Fruit fly (Drosophila melanogaster): Measurements from ENCODE around the gene Ho.

The Ho gene

DNA sequence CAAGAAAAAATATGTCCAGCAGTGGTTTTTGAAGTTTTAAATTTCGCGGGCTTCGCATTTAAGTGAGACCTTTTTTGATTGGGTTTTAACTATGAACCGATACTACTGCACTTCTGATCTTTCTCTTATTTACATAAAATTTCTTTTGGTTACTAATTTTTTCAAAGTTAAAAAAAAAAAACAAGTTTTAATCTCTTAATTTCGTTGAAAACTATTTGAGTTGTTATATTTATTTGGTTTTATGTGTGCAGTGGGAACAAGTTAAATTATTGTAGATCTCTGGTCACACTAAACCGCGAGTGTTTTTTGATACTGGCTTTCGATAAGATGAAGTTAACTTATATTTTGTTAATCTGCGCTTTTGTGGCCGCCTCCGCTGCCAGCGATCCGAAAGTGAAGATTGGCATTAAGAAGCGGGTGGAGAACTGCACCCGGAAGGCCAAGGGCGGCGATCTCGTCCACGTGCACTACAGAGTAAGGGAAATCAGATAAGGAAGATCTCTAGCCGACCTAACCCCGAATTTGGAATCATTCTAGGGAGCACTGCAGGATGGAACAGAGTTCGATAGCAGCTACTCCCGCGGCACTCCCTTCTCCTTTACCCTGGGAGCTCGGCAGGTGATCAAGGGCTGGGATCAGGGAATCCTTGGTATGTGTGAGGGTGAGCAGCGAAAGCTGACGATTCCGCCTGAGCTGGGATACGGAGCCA is 5.4 kb upstream of the Ho start, which contains the start of gene CG14715 (continued):
- TF ChIP-seq D19B (GFP tag; optimal IDR thresholded peaks at IDR 0.05) (no peak), Hsf (GFP tag; optimal IDR thresholded peaks at IDR 0.05) (peak; percentile 59), Meics (GFP tag; optimal IDR thresholded peaks at IDR 0.05) (peak; percentile 6), NC2β (GFP tag; optimal IDR thresholded peaks at IDR 0.05) (peak; percentile 47), Side (GFP tag; optimal IDR thresholded peaks at IDR 0.05) (peak; percentile 39), HLH4C (GFP tag; IDR thresholded peaks at IDR 0.05; ENCODE audit: partially characterized antibody) (no peak), CG2712 (tag; optimal IDR thresholded peaks at IDR 0.05) (peak; percentile 58), CG32767 (GFP tag; IDR thresholded peaks at IDR 0.05) (no peak), HLH54F (GFP tag; optimal IDR thresholded peaks at IDR 0.05) (peak; percentile 4), CG6654 (GFP tag; optimal IDR thresholded peaks at IDR 0.05) (no peak), cwo (GFP tag; optimal IDR thresholded peaks at IDR 0.05) (no peak), Sox100B (GFP tag; optimal IDR thresholded peaks at IDR 0.05) (no peak), gsb (GFP tag; IDR thresholded peaks at IDR 0.05) (no peak), Mes4 (GFP tag; optimal IDR thresholded peaks at IDR 0.05) (peak; percentile 13), Asciz (GFP tag; optimal IDR thresholded peaks at IDR 0.05) (no peak), Rx (GFP tag; IDR thresholded peaks at IDR 0.05) (0 out of 2 replicates have a peak, but pooled peaks have one; percentile 14), gcm (GFP tag; optimal IDR thresholded peaks at IDR 0.05) (peak; percentile 23), disco-r (GFP tag; optimal IDR thresholded peaks at IDR 0.05) (no peak), sim (GFP tag; IDR thresholded peaks at IDR 0.05) (no peak), CG6689 (GFP tag; IDR thresholded peaks at IDR 0.05) (peak; percentile 70), otp (GFP tag; IDR thresholded peaks at IDR 0.05) (no peak), CG17612 (GFP tag; IDR thresholded peaks at IDR 0.05) (no peak), MTF-1 (GFP tag; optimal IDR thresholded peaks at IDR 0.05; ENCODE audit: borderline replicate concordance) (no peak), Deaf1 (tag; optimal IDR thresholded peaks at IDR 0.05) (no peak), Sin3A (optimal IDR thresholded peaks at IDR 0.05) (peak; percentile 25), hth (optimal IDR thresholded peaks at IDR 0.05) (no peak), bcd (GFP tag; optimal IDR thresholded peaks at IDR 0.05) (peak; percentile 25), pan (optimal IDR thresholded peaks at IDR 0.05) (no peak), pan (GFP tag; optimal IDR thresholded peaks at IDR 0.05 in 1 of 2, IDR thresholded peaks at IDR 0.05 in 1 of 2) (peak in 1 of 2 experiments; percentile 58), Doc2 (GFP tag; IDR thresholded peaks at IDR 0.05) (no peak), CG11560 (tag; IDR thresholded peaks at IDR 0.05) (no peak), Adf1 (GFP tag; IDR thresholded peaks at IDR 0.05) (no peak), usp (GFP tag; optimal IDR thresholded peaks at IDR 0.05) (no peak), CG2120 (GFP tag; optimal IDR thresholded peaks at IDR 0.05) (peak; percentile 67), eve (GFP tag; optimal IDR thresholded peaks at IDR 0.05) (no peak), Ets65A (GFP tag) (peak; percentile 85), Oli (tag; optimal IDR thresholded peaks at IDR 0.05) (peak; percentile 12), CG17361 (GFP tag; IDR thresholded peaks at IDR 0.05) (peak; percentile 60; the same call in 2 of the 3 replicates), ci (GFP tag; IDR thresholded peaks at IDR 0.05) (no peak), nerfin-2 (GFP tag; IDR thresholded peaks at IDR 0.05; ENCODE audit: partially characterized antibody) (no peak), al (GFP tag; IDR thresholded peaks at IDR 0.05) (0 out of 2 replicates have a peak, but pooled peaks have one; percentile 19), ranshi (GFP tag; IDR thresholded peaks at IDR 0.05) (peak; percentile 64), Dbx (GFP tag; IDR thresholded peaks at IDR 0.05) (no peak), CG10274 (GFP tag; optimal IDR thresholded peaks at IDR 0.05) (no peak), CG18619 (GFP tag; optimal IDR thresholded peaks at IDR 0.05) (no peak), Camta (GFP tag; optimal IDR thresholded peaks at IDR 0.05) (peak; percentile 18), ap (GFP tag; IDR thresholded peaks at IDR 0.05) (no peak), slp2 (GFP tag; optimal IDR thresholded peaks at IDR 0.05) (peak; percentile 14), Pdp1 (GFP tag; optimal IDR thresholded peaks at IDR 0.05) (peak; percentile 34 to 63), Dfd (GFP tag; optimal IDR thresholded peaks at IDR 0.05) (no peak), Dad (GFP tag; optimal IDR thresholded peaks at IDR 0.05) (peak; percentile 29), maf-S (GFP tag; optimal IDR thresholded peaks at IDR 0.05) (no peak)
